Fruit fly (Drosophila melanogaster): ENCODE results near the gene skd.

The skd gene

DNA sequence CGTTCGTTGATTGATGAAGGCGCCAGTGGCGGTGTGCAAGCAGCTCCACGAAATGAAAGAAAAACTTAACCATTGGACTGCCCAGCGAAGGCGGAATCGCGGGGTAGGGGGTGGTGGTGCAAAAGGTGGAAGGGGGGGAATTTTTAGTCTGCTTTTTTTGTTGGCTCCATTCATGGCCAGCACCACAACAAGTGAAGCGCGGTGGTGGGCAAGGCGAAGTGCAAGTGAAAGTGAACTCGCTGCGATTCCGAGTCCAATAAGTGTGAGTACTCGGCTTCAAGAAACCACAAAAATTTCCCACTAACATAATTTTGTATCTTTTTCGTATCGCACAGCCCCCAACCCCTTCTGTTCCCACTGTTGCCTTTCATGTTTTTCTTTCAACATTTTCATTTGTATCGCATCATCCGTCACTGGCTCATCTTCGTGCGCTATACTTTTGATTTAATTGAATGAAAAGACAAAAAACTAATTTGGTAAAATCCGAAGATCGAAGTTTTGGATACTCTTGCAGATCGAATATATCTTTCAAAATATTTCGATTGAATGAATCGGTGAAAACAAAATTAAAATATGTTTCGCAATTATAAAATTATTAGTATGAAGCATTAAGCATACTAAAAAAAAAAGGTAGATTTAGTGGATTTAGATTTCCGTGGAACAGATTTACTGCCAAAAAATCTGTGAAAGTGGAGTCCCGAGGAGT lies 27.1 kb upstream of the skd start (continued):
- TF ChIP-seq Spps (tag; optimal IDR thresholded peaks at IDR 0.05) = no peak
- peak; percentile 36 for TF ChIP-seq kni (GFP tag; optimal IDR thresholded peaks at IDR 0.05)
- no peak for TF ChIP-seq abd-A (tag; optimal IDR thresholded peaks at IDR 0.05)
- no peak for TF ChIP-seq Stat92E (GFP tag; optimal IDR thresholded peaks at IDR 0.05)
- TF ChIP-seq phol (tag; optimal IDR thresholded peaks at IDR 0.05) = peak; percentile 21
- TF ChIP-seq Side (GFP tag; optimal IDR thresholded peaks at IDR 0.05) = no peak
- TF ChIP-seq CG9797 (GFP tag; optimal IDR thresholded peaks at IDR 0.05) = no peak
- TF ChIP-seq lab (GFP tag; optimal IDR thresholded peaks at IDR 0.05) = peak; percentile 48
- no peak for TF ChIP-seq Antp (GFP tag; optimal IDR thresholded peaks at IDR 0.05)
- TF ChIP-seq CG10959 (GFP tag; IDR thresholded peaks at IDR 0.05) = no peak
- no peak for TF ChIP-seq CG6813 (GFP tag; optimal IDR thresholded peaks at IDR 0.05)
- no peak for TF ChIP-seq vfl (GFP tag; optimal IDR thresholded peaks at IDR 0.05)
- TF ChIP-seq bab2 (GFP tag; optimal IDR thresholded peaks at IDR 0.05) = no peak
- no peak for TF ChIP-seq CG31224 (GFP tag; IDR thresholded peaks at IDR 0.05)
- TF ChIP-seq CG17568 (GFP tag; optimal IDR thresholded peaks at IDR 0.05) = no peak
- TF ChIP-seq ase (GFP tag; IDR thresholded peaks at IDR 0.05) = no peak
- no peak for TF ChIP-seq aop (GFP tag; IDR thresholded peaks at IDR 0.05)
- no peak for TF ChIP-seq CG6765 (GFP tag; optimal IDR thresholded peaks at IDR 0.05)
- no peak for TF ChIP-seq Opbp (GFP tag; IDR thresholded peaks at IDR 0.05; ENCODE audit: partially characterized antibody)
- 0 out of 3 replicates have a peak, but pooled peaks have one; percentile 2 for TF ChIP-seq croc (GFP tag; conservative IDR thresholded peaks at IDR 0.05)
- no peak for TF ChIP-seq Deaf1 (tag; optimal IDR thresholded peaks at IDR 0.05)
- no peak for TF ChIP-seq ken (GFP tag; IDR thresholded peaks at IDR 0.05)
- TF ChIP-seq Lhr (GFP tag; optimal IDR thresholded peaks at IDR 0.05) = no peak
- TF ChIP-seq org-1 (GFP tag; optimal IDR thresholded peaks at IDR 0.05) = peak; percentile 17
- no peak for TF ChIP-seq ftz-f1 (GFP tag; optimal IDR thresholded peaks at IDR 0.05)
- TF ChIP-seq unc-4 (GFP tag; IDR thresholded peaks at IDR 0.05; ENCODE audit: partially characterized antibody) = no peak
- no peak for TF ChIP-seq trh (GFP tag; optimal IDR thresholded peaks at IDR 0.05)
- 0 out of 2 replicates have a peak, but pooled peaks have one; percentile 8 for TF ChIP-seq E2f2 (GFP tag; IDR thresholded peaks at IDR 0.05)
- TF ChIP-seq Dref (GFP tag; IDR thresholded peaks at IDR 0.05) = no peak
- no peak for TF ChIP-seq CG8924 (tag; optimal IDR thresholded peaks at IDR 0.05)
- no peak for TF ChIP-seq Dp (GFP tag; optimal IDR thresholded peaks at IDR 0.05)
- no peak for TF ChIP-seq CG7357 (GFP tag; IDR thresholded peaks at IDR 0.05)
- TF ChIP-seq ci (GFP tag; IDR thresholded peaks at IDR 0.05) = no peak
- TF ChIP-seq CG10147 (GFP tag; optimal IDR thresholded peaks at IDR 0.05) = no peak
- TF ChIP-seq CG12744 (GFP tag; optimal IDR thresholded peaks at IDR 0.05) = no peak
- TF ChIP-seq CG1529 (GFP tag; optimal IDR thresholded peaks at IDR 0.05) = no peak
- no peak for TF ChIP-seq CG9932 (GFP tag; IDR thresholded peaks at IDR 0.05)
- TF ChIP-seq D19A (tag; optimal IDR thresholded peaks at IDR 0.05) = peak; percentile 65
- no peak for TF ChIP-seq Rx (GFP tag; IDR thresholded peaks at IDR 0.05)
- TF ChIP-seq CG11695 (GFP tag; IDR thresholded peaks at IDR 0.05) = no peak
- TF ChIP-seq CG12769 (tag; optimal IDR thresholded peaks at IDR 0.05) = peak; percentile 11
- TF ChIP-seq CG12219 (GFP tag; optimal IDR thresholded peaks at IDR 0.05) = no peak
- no peak for TF ChIP-seq CG13424 (tag; optimal IDR thresholded peaks at IDR 0.05)
- TF ChIP-seq B-H2 (GFP tag; optimal IDR thresholded peaks at IDR 0.05) = no peak
- TF ChIP-seq CG2120 (GFP tag; optimal IDR thresholded peaks at IDR 0.05) = no peak
- no peak for TF ChIP-seq CG17385 (GFP tag; optimal IDR thresholded peaks at IDR 0.05)
- 0 out of 2 replicates have a peak, but pooled peaks have one; percentile 32 for TF ChIP-seq seq (GFP tag; IDR thresholded peaks at IDR 0.05)
- no peak for TF ChIP-seq twi (tag; optimal IDR thresholded peaks at IDR 0.05)
- no peak for TF ChIP-seq CG17328 (GFP tag; IDR thresholded peaks at IDR 0.05)
- TF ChIP-seq H15 (GFP tag; IDR thresholded peaks at IDR 0.05) = no peak
